Worm (Caenorhabditis elegans) whole organism, young adult: ENCODE results near the gene F53B7.7.

Experiments
- akir-1 ChIP-seq: fragments of 200-800 bp; sonication (Bioruptor generic); optimal IDR thresholded peaks from 2 replicates; lab custom pipeline; 2018; ENCODE audit warnings: mild to moderate bottlenecking, missing genetic modification characterization, moderate library complexity, missing compliant biosample characterization
- ama-1 ChIP-seq, 3 experiments: fragments of 150-350 bp in 1 of 3; sonication (generic microtip) in 2 of 3; optimal IDR thresholded peaks; 2 replicates each; lab custom pipeline; 2014 to 2018; ENCODE audit warnings: missing biosample characterization in 2 of 3, missing genetic modification characterization in 2 of 3, missing genetic modification reagents in 2 of 3
- atf-7 ChIP-seq: sonication (generic microtip); optimal IDR thresholded peaks from 2 replicates; lab custom pipeline; 2017; ENCODE audit warnings: mild to moderate bottlenecking, missing genetic modification characterization, missing compliant biosample characterization
- bed-2 ChIP-seq: fragments of 200-800 bp; sonication (Bioruptor generic); IDR thresholded peaks from 2 replicates; pipeline ENCODE4 v1.3.6; 2022; ENCODE audit warnings: missing genetic modification reagents, missing genetic modification characterization, missing compliant biosample characterization
- cebp-1 ChIP-seq, 2 experiments: fragments of 200-800 bp in 1 of 2; sonication (Bioruptor generic) in 1 of 2; sonication (generic microtip) in 1 of 2; IDR thresholded peaks in 1 of 2; optimal IDR thresholded peaks in 1 of 2; 2 replicates each; pipeline versions ENCODE4 v1.3.6 to Lab custom; 2017 to 2022; ENCODE audit warnings: missing compliant biosample characterization in 2 of 2, missing genetic modification characterization in 2 of 2, mild to moderate bottlenecking in 1 of 2, missing genetic modification reagents in 1 of 2, moderate library complexity in 1 of 2
- fkh-3 ChIP-seq: sonication (generic microtip); optimal IDR thresholded peaks from 2 replicates; lab custom pipeline; 2016; ENCODE audit warnings: mild to moderate bottlenecking, missing genetic modification characterization, missing compliant biosample characterization
- hsf-1 ChIP-seq: fragments of 200-800 bp; sonication (Bioruptor generic); IDR thresholded peaks from 2 replicates; pipeline ENCODE4 v1.3.6; 2022; ENCODE audit warnings: missing genetic modification reagents, missing genetic modification characterization, missing compliant biosample characterization
- lin-35 ChIP-seq, 3 experiments: fragments of 150-350 bp in 2 of 3; sonication (generic microtip) in 1 of 3; optimal IDR thresholded peaks; 2 replicates each; lab custom pipeline; 2014 to 2018; ENCODE audit warnings: missing biosample characterization in 3 of 3, missing genetic modification characterization in 3 of 3, missing genetic modification reagents in 3 of 3
- nhr-90 ChIP-seq: sonication (generic microtip); optimal IDR thresholded peaks from 2 replicates; lab custom pipeline; 2016; ENCODE audit warnings: missing genotype, mild to moderate bottlenecking, missing genetic modification characterization, missing compliant biosample characterization
- unc-62 ChIP-seq: fragments of 150-350 bp; optimal IDR thresholded peaks from 2 replicates; lab custom pipeline; 2014; ENCODE audit warnings: missing biosample characterization, missing genetic modification reagents, missing genetic modification characterization
- zfh-2 ChIP-seq: fragments of 200-800 bp; sonication (Bioruptor generic); conservative IDR thresholded peaks from 2 replicates; pipeline ENCODE4 v1.3.6; 2022; ENCODE audit warnings: missing genetic modification reagents, missing genetic modification characterization, missing compliant biosample characterization
- ztf-18 ChIP-seq: sonication (generic microtip); optimal IDR thresholded peaks from 2 replicates; lab custom pipeline; 2016; ENCODE audit warnings: missing genotype, mild to moderate bottlenecking, missing genetic modification characterization, missing compliant biosample characterization

ce11 chrV:11040473-11040872 lies 41.6 kb downstream of the F53B7.7 start, which contains the start of gene C45B11.8:
- no peak for TF ChIP-seq nhr-90
- no peak for TF ChIP-seq bed-2
- TF ChIP-seq unc-62, result no peak
- TF ChIP-seq ama-1 (optimal IDR thresholded peaks at IDR 0.05; lab: Kevin White, UChicago), result no peak
- TF ChIP-seq ama-1 (GFP tag; optimal IDR thresholded peaks at IDR 0.05; lab: Kevin White, UChicago), result no peak
- no peak for TF ChIP-seq cebp-1 (GFP tag; IDR thresholded peaks at IDR 0.05; lab: Robert Waterston, UW)
- no peak for TF ChIP-seq cebp-1 (tag; optimal IDR thresholded peaks at IDR 0.05; lab: Kevin White, UChicago)
- no peak for TF ChIP-seq zfh-2 (GFP tag; lab: Robert Waterston, UW)
- no peak for TF ChIP-seq hsf-1 (GFP tag; lab: Robert Waterston, UW)
- TF ChIP-seq lin-35 (GFP tag; optimal IDR thresholded peaks at IDR 0.05; lab: Kevin White, UChicago), result no peak
- TF ChIP-seq ztf-18 (tag; lab: Kevin White, UChicago), result no peak
- TF ChIP-seq atf-7, result no peak
- no peak for TF ChIP-seq fkh-3 (tag; lab: Kevin White, UChicago)
- no peak for TF ChIP-seq akir-1 (GFP tag; lab: Kevin White, UChicago)
